Fruit fly (Drosophila melanogaster): Measurements from ENCODE around the gene CG15443.

CG15443 gene

DNA sequence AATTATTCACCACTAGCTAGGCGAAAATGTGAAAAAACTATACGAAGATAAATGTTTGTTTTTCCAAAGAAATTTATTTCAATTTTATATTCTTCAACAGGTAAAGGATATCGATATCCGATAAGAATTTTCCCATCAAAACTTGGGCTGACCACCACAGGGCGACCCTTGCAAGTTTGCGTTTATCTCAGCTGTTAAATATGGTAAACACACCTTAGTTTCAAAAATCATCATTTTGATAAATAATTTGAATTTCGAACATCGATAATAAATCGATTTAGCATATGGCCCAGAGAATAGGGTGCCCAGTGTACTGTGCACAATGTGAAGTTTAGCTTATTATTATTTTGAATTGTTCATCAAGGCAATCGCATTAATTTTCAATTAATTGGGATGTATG is at the start of gene CG15443, which contains the start of gene Paris:
Gene CG15443, minus strand, starts transcription at position 125 of the 400 bp plus-strand sequence.
Gene Paris, plus strand, starts transcription at position 289 of the 400 bp plus-strand sequence.
- peak; percentile 36 for TF ChIP-seq fkh (GFP tag; optimal IDR thresholded peaks at IDR 0.05)
- TF ChIP-seq salr (GFP tag; optimal IDR thresholded peaks at IDR 0.05), result no peak
- TF ChIP-seq CG16779 (tag; optimal IDR thresholded peaks at IDR 0.05), result no peak
- TF ChIP-seq Eip78C (GFP tag), result peak; percentile 32
- no peak for TF ChIP-seq CG34406 (GFP tag; optimal IDR thresholded peaks at IDR 0.05)

- TF ChIP-seq CG31627 (GFP tag; optimal IDR thresholded peaks at IDR 0.05) (no peak), Eip78C (GFP tag) (peak; percentile 57), CG3919 (GFP tag; optimal IDR thresholded peaks at IDR 0.05) (peak; percentile 26), CG6792 (GFP tag; optimal IDR thresholded peaks at IDR 0.05) (no peak), achi (GFP tag; optimal IDR thresholded peaks at IDR 0.05) (peak; percentile 37), eg (GFP tag; IDR thresholded peaks at IDR 0.05) (peak; percentile 22; the same call in 1 of the 3 replicates)
Measured at dm6 chr2L:4477978-4478377, 14.7 kb upstream of the CG15443 start.

DNA sequence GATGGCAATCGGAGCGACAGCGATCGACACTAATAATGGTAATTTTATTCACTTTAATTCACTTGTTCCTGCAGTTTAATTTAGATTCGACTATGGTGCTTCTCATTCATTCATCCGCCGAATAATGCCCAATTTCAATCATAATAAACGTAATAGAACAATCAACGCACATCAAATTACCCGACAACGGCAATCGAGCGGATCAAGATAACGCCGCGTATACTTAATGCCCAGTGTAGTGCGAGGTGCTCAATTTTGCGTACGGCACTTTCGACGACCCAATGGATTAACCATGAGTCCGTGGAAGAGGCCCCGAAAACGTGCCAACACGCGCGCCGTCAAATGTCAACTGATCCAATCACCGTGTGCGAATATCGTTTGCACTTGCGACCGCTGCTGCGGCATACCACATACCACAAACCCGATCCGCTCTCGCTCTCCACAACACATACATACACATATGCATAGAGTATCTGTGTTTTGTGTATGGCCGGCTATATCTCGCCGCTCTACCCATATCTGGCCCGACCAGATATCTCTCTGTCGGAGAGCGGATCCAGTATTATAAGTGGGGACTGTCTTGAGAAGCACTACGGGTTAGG is 13.5 kb upstream of the CG15443 start, which contains the start of gene ine:
Gene ine, minus strand, starts transcription at position 351 of the 602 bp plus-strand sequence.
- TF ChIP-seq Eip78C (GFP tag) (peak; percentile 55), Hr4 (GFP tag; optimal IDR thresholded peaks at IDR 0.05) (no peak), Blimp-1 (GFP tag; optimal IDR thresholded peaks at IDR 0.05) (no peak), CG1621 (tag; optimal IDR thresholded peaks at IDR 0.05) (peak; percentile 42), eg (GFP tag; IDR thresholded peaks at IDR 0.05) (peak; percentile 50; the same call in 1 of the 3 replicates), CG6163 (GFP tag; IDR thresholded peaks at IDR 0.05) (peak; percentile 55; the same call in 1 of the 3 replicates), CG16779 (tag; optimal IDR thresholded peaks at IDR 0.05) (peak; percentile 25), svp (GFP tag) (no peak)

DNA sequence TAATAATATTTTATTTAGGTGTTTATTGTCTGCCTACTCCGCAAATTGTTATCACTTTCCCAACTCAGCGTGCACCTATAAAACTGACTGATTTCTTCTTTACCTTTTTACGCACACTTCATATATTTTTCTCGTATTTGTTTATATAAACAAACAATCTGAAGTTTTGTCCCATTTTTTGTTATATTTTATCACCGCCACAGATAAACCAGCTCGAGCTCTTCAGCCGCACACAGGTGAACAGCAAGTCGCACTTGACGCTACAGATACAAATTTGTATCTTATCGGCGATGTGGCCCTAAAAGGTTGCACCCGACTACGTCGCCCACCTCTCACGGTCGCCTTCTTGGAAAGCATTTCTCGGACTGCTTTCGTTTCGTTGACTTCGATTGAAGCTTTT is 12.2 kb upstream of the CG15443 start:
- TF ChIP-seq dac (GFP tag; optimal IDR thresholded peaks at IDR 0.05) (no peak), fkh (GFP tag; optimal IDR thresholded peaks at IDR 0.05) (peak; percentile 46), Blimp-1 (GFP tag; optimal IDR thresholded peaks at IDR 0.05) (no peak)

DNA sequence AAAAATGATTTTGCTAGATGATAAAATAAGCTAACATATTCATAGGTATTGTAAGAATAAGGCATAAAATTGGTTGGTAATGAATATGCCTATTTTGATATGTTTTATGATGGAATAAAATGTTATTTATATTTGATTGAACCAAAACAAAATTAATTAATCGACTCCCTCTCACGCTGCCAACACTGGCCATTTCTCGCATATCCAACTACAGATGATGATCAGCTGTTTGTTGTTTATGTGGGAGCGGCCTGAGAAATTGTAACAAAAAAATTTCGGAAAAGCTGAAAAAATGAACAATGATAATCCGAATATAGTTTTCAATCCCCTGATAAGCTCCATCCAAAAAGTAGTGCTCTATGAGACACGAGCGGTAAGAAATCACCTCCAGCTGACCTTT is 1.7 kb upstream of the CG15443 start, which contains the start of gene FIG4:
Gene FIG4, plus strand, starts transcription at position 229 of the 400 bp plus-strand sequence.
- TF ChIP-seq lz (GFP tag; optimal IDR thresholded peaks at IDR 0.05) (no peak), esn (GFP tag; optimal IDR thresholded peaks at IDR 0.05) (peak; percentile 16), CG6808 (GFP tag; optimal IDR thresholded peaks at IDR 0.05) (no peak), Sox102F (GFP tag; optimal IDR thresholded peaks at IDR 0.05) (peak; percentile 36), Eip78C (GFP tag) (no peak), Lpt (GFP tag; optimal IDR thresholded peaks at IDR 0.05) (no peak), salr (GFP tag; optimal IDR thresholded peaks at IDR 0.05) (no peak), Hr38 (GFP tag; optimal IDR thresholded peaks at IDR 0.05) (no peak), Ets21C (GFP tag; optimal IDR thresholded peaks at IDR 0.05) (no peak), svp (GFP tag) (no peak)

DNA sequence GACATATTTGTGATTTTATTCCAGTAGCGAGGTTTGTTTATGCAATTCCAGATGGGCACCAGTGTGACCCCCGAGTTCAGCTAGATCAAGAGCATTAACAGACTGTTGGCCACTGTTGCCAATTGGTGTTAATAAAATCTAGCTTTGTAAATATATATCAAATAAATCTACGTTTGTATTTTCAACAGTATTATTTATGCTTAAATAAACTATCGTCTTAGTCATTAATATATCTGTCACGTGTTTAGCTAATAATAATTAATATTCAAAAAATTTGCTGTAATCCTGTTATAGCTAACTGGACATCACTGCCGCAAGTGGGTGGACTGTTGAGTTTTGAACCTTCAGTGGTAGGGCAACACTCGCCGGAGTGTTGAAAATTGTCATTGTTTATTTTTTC is 3.7 kb downstream of the CG15443 start, which contains the start of the genes mRpL27 and CG15435:
Gene mRpL27, minus strand, starts transcription at position 96 of the 400 bp plus-strand sequence.
Gene CG15435, plus strand, starts transcription at position 187 of the 400 bp plus-strand sequence.
- TF ChIP-seq CG11902 (GFP tag; optimal IDR thresholded peaks at IDR 0.05) (no peak), topi (GFP tag; optimal IDR thresholded peaks at IDR 0.05) (peak; percentile 23), CG31627 (GFP tag; optimal IDR thresholded peaks at IDR 0.05) (peak; percentile 5), Sox102F (GFP tag; optimal IDR thresholded peaks at IDR 0.05) (no peak), fkh (GFP tag; optimal IDR thresholded peaks at IDR 0.05) (peak; percentile 86), CG10669 (GFP tag; optimal IDR thresholded peaks at IDR 0.05) (no peak), Eip93F (GFP tag; optimal IDR thresholded peaks at IDR 0.05) (no peak), lz (GFP tag; optimal IDR thresholded peaks at IDR 0.05) (peak; percentile 20), Hr38 (GFP tag; optimal IDR thresholded peaks at IDR 0.05) (no peak), CG11294 (GFP tag; IDR thresholded peaks at IDR 0.05) (no peak), Sox15 (GFP tag; optimal IDR thresholded peaks at IDR 0.05) (no peak), Sox14 (GFP tag; optimal IDR thresholded peaks at IDR 0.05) (peak; percentile 50), CG10631 (GFP tag; optimal IDR thresholded peaks at IDR 0.05) (no peak), esn (GFP tag; optimal IDR thresholded peaks at IDR 0.05) (peak; percentile 41), spab (GFP tag; optimal IDR thresholded peaks at IDR 0.05) (no peak), Lpt (GFP tag; optimal IDR thresholded peaks at IDR 0.05) (no peak), CG11762 (GFP tag; optimal IDR thresholded peaks at IDR 0.05; ENCODE audit: insufficient read depth) (no peak), CG8119 (GFP tag; IDR thresholded peaks at IDR 0.05) (no peak), Smox (GFP tag; optimal IDR thresholded peaks at IDR 0.05) (no peak), Eip78C (GFP tag) (peak; percentile 77), fd85E (GFP tag; optimal IDR thresholded peaks at IDR 0.05) (no peak), CG8632 (GFP tag; optimal IDR thresholded peaks at IDR 0.05) (no peak), Gug (GFP tag; IDR thresholded peaks at IDR 0.05) (no peak), CG3919 (GFP tag; optimal IDR thresholded peaks at IDR 0.05) (no peak), CG8319 (GFP tag; optimal IDR thresholded peaks at IDR 0.05) (no peak), CG6163 (GFP tag; IDR thresholded peaks at IDR 0.05) (no peak), CG1621 (tag; optimal IDR thresholded peaks at IDR 0.05) (peak; percentile 44), CG6808 (GFP tag; optimal IDR thresholded peaks at IDR 0.05) (no peak)

All from whole organism, prepupa.